Fruit fly (Drosophila melanogaster): ENCODE data around the gene CG9837.

- no peak for TF ChIP-seq woc (GFP tag; optimal IDR thresholded peaks at IDR 0.05)
- no peak for TF ChIP-seq Jra (GFP tag; optimal IDR thresholded peaks at IDR 0.05)
- no peak for TF ChIP-seq pan (optimal IDR thresholded peaks at IDR 0.05)
- TF ChIP-seq foxo (GFP tag; optimal IDR thresholded peaks at IDR 0.05): no peak
- TF ChIP-seq usp (GFP tag; optimal IDR thresholded peaks at IDR 0.05): no peak
- TF ChIP-seq Dif (GFP tag; optimal IDR thresholded peaks at IDR 0.05; ENCODE audit: partially characterized antibody): peak; percentile 78
- TF ChIP-seq h (GFP tag; optimal IDR thresholded peaks at IDR 0.05): no peak
- no peak for TF ChIP-seq ey (GFP tag; optimal IDR thresholded peaks at IDR 0.05)
- TF ChIP-seq GATAd (GFP tag; optimal IDR thresholded peaks at IDR 0.05): no peak
- TF ChIP-seq tai (GFP tag; optimal IDR thresholded peaks at IDR 0.05): no peak
- no peak for TF ChIP-seq fru (GFP tag; optimal IDR thresholded peaks at IDR 0.05)
- TF ChIP-seq br (GFP tag; optimal IDR thresholded peaks at IDR 0.05): no peak
These were observed 20.8 kb downstream of the CG9837 start for dm6 chr3R:8792463-8793175.

All from whole organism, wandering third instar larva.